Worm (Caenorhabditis elegans): Measurements from ENCODE around the gene scl-10.
A peak's percentile ranks its signal among the peaks of the same experiment; 100 is the strongest.

The scl-10 gene

ce11 chrIV:13048157-13048556 is at the start of gene scl-10:
scl-10 (plus strand) TSS chrIV:13048457.
- no peak for TF ChIP-seq lim-6 (tag; optimal IDR thresholded peaks at IDR 0.05)
- no peak for TF ChIP-seq K09A11.1 (tag; optimal IDR thresholded peaks at IDR 0.05; ENCODE audit: insufficient read depth)
- TF ChIP-seq dve-1 (tag; optimal IDR thresholded peaks at IDR 0.05): no peak
- no peak for TF ChIP-seq pros-1 (tag; optimal IDR thresholded peaks at IDR 0.05)
- no peak for TF ChIP-seq ahr-1 (tag; optimal IDR thresholded peaks at IDR 0.05)
- TF ChIP-seq hlh-13 (GFP tag; optimal IDR thresholded peaks at IDR 0.05): no peak
- TF ChIP-seq sox-4 (tag; optimal IDR thresholded peaks at IDR 0.05): no peak
- TF ChIP-seq fkh-10 (GFP tag; optimal IDR thresholded peaks at IDR 0.05): no peak

DNA sequence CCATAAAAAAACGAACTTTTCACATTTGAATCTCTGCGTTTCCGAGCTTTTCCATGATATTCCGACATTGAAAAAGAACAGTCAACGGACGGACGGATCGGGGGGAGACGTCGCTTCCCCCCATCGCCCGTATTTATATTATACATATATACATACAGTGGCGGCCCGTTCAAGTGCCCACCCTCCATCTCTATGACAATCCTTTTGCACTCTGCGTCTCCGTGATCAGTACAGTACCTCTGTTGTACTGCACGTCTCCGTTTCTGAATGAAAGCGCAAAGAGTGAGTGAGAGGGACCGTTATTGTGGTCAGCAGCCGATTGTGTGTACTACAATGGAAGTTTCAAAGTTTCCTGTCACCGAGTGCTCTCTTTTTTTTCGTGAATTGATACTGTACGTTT is 49.2 kb upstream of the scl-10 start:
- TF ChIP-seq pax-1 (tag; optimal IDR thresholded peaks at IDR 0.05) (peak; percentile 17), ceh-22 (tag; optimal IDR thresholded peaks at IDR 0.05) (peak; percentile 63), ceh-2 (tag; optimal IDR thresholded peaks at IDR 0.05) (peak; percentile 30), K02D7.2 (tag; optimal IDR thresholded peaks at IDR 0.05) (no peak)

ce11 chrIV:13008405-13009208 is 39.6 kb upstream of the scl-10 start, which contains the start of gene mbk-2:
mbk-2 (plus strand) TSS chrIV:13009158.
- no peak for TF ChIP-seq ztf-16 (tag; optimal IDR thresholded peaks at IDR 0.05)
- TF ChIP-seq elt-2 (tag; optimal IDR thresholded peaks at IDR 0.05): peak; percentile 53

ce11 chrIV:13009507-13009906 is 38.8 kb upstream of the scl-10 start:
- TF ChIP-seq T23F11.4 (GFP tag; optimal IDR thresholded peaks at IDR 0.05) (no peak), sdc-2 (tag; optimal IDR thresholded peaks at IDR 0.05) (no peak), pha-4 (tag; optimal IDR thresholded peaks at IDR 0.05) (no peak), K02D7.2 (tag; optimal IDR thresholded peaks at IDR 0.05) (no peak), pros-1 (tag; optimal IDR thresholded peaks at IDR 0.05) (no peak), nfya-1 (tag; optimal IDR thresholded peaks at IDR 0.05) (no peak), ceh-18 (tag; optimal IDR thresholded peaks at IDR 0.05) (no peak), C08G9.2 (tag; optimal IDR thresholded peaks at IDR 0.05) (no peak), ceh-9 (tag; optimal IDR thresholded peaks at IDR 0.05) (no peak), npax-4 (tag; optimal IDR thresholded peaks at IDR 0.05) (no peak), unc-86 (tag; optimal IDR thresholded peaks at IDR 0.05) (no peak), hlh-30 (tag; optimal IDR thresholded peaks at IDR 0.05; ENCODE audit: insufficient read depth) (no peak)

ce11 chrIV:13013231-13013630 is 35.0 kb upstream of the scl-10 start:
- TF ChIP-seq ceh-31 (tag; optimal IDR thresholded peaks at IDR 0.05) (peak; percentile 67), lim-6 (tag; optimal IDR thresholded peaks at IDR 0.05) (no peak), pros-1 (tag; optimal IDR thresholded peaks at IDR 0.05) (peak; percentile 37)

- TF ChIP-seq nfya-1 (tag; optimal IDR thresholded peaks at IDR 0.05): no peak
Measured at ce11 chrIV:13013711-13014341, 34.4 kb upstream of the scl-10 start.

DNA sequence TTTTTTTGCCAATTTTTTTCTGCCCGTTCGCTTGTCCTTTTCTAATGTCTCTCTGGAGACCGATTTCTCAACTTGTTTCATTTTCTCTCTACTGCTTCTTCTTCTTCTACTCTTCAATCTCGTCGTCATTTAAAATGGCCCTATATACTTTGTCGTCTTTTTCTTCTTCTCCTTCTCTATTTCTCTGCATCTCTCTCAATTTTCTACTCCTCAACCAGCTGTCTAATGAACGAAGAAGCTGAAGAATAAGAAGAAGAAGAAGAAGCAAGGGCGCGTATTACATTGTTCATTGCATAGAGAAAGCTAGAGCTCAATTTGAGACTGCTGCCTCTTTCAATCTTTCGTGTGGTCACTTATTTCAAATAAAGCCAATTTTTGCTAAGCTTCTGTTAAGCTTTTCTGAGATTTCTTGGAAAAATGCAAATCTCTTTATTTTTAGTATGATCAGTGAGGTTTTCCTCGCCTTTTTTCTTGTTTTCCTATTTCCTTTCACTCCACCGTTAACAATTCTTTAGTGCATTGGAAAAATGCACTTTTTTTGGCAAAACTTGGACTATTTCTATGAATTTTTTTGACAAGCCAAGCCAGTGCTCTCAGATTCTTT is 32.4 kb upstream of the scl-10 start:
- TF ChIP-seq sdc-2 (tag; optimal IDR thresholded peaks at IDR 0.05) (no peak), ceh-6 (GFP tag; optimal IDR thresholded peaks at IDR 0.05) (no peak), unc-55 (GFP tag; optimal IDR thresholded peaks at IDR 0.05) (peak; percentile 79), C08G9.2 (tag; optimal IDR thresholded peaks at IDR 0.05) (no peak), unc-86 (tag; optimal IDR thresholded peaks at IDR 0.05) (no peak), ama-1 (optimal IDR thresholded peaks at IDR 0.05) (no peak), pax-1 (tag; optimal IDR thresholded peaks at IDR 0.05) (no peak), gmeb-2 (tag; optimal IDR thresholded peaks at IDR 0.05) (no peak), tbx-7 (tag; optimal IDR thresholded peaks at IDR 0.05) (no peak), syd-9 (tag; optimal IDR thresholded peaks at IDR 0.05) (no peak), eyg-1 (tag; optimal IDR thresholded peaks at IDR 0.05) (no peak), K09A11.1 (tag; optimal IDR thresholded peaks at IDR 0.05; ENCODE audit: insufficient read depth) (no peak), ceh-31 (tag; optimal IDR thresholded peaks at IDR 0.05) (peak; percentile 27), pqm-1 (tag; optimal IDR thresholded peaks at IDR 0.05) (no peak), ceh-19 (GFP tag; optimal IDR thresholded peaks at IDR 0.05) (peak; percentile 5), lin-11 (tag; optimal IDR thresholded peaks at IDR 0.05) (no peak), hlh-8 (tag; optimal IDR thresholded peaks at IDR 0.05) (peak; percentile 6), ceh-30 (tag; optimal IDR thresholded peaks at IDR 0.05) (no peak)

All from whole organism, late embryonic.